Worm (Caenorhabditis elegans): ENCODE results near the gene kcc-2.
A peak's percentile ranks its signal among the peaks of the same experiment; 100 is the strongest.

kcc-2 gene

DNA sequence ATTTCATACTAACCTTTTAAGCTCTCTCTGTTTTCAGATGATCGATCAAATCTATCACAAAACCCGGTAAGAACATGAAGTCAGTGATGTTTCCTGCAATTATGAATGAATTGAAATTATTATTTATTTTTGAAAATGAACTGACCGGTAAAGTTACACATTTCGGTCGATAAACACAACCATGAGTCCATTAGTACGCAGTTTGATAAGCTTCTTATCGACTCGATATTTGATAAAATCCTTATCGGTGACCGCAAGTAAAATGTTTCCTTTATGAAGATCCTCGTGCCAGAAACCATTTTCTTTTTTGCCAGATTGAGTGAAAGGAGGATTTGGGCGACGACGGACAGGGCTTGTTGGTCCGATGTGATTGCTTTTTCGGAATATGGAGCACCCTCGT, 45.7 kb downstream of the kcc-2 start:
- no peak for TF ChIP-seq sptf-1 (tag; optimal IDR thresholded peaks at IDR 0.05)
- peak; percentile 76 for TF ChIP-seq elt-2 (tag; optimal IDR thresholded peaks at IDR 0.05)

DNA sequence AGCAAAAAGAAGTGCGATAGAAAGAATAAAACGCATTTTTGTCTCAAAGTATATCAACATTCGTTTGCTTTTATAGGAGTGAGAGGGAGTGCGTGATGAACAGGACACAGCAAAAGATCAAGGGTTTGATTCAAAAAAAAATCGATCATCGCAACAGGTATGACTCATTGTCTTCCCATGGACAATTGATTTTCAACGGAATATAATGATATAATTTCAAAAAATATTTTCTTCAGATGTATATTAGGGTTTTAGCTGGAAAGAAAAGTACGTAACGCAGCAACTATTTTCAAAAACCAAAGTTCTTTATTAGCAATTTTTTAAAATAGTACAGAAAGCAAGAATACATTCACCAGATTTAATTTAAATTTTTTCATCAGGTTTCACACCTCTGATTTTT, 51.5 kb downstream of the kcc-2 start, which contains the start of gene K08B4.7:
K08B4.7 (minus strand) TSS at position 101 of the 400 bp plus-strand sequence.
- TF ChIP-seq isw-1 (GFP tag; IDR thresholded peaks at IDR 0.05), result no peak
- no peak for TF ChIP-seq ceh-88 (GFP tag; IDR thresholded peaks at IDR 0.05)
- TF ChIP-seq blmp-1 (tag; optimal IDR thresholded peaks at IDR 0.05), result peak; percentile 24
- TF ChIP-seq tlp-1 (tag; optimal IDR thresholded peaks at IDR 0.05), result no peak
- TF ChIP-seq lir-3 (tag; optimal IDR thresholded peaks at IDR 0.05; ENCODE audit: poor library complexity), result no peak
- peak; percentile 73 for TF ChIP-seq nhr-85 (tag)

DNA sequence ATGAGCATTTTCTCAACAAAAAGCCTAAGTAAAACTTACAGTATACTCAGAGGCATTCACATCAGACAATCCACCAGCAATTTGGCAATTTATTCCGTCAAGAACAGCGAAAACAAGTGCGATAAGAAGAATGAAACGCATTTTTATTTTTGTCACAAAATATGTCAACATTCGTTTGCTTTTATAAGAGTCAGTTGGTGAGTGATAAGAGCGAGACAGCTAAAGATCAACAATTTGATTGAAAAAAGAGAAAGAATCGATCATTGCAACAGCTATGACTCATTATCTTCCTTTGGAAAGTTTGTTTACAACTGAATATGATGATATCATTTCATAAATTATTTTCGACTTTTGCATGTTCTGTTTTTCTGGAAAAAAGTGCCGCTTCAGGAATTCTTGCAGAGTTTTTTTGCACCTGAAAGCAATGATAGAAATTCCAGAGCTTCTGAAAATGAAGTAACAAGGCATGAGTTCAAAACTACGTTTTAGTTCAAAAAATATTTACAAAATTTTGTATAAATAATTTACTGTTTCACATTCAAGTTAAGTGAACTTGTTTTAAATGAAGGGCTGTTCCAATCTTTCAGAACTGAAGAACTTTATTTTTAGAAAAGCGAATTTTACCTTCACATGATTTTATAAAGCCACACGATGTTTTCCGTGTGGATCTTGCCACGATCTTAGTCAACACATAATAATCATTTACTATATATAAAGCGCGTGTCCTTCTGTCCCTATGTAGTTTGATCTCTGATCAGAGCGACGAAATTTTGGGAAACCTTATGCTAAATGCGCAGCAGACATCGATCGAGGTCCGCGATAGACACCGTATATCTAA, 52.9 kb downstream of the kcc-2 start, which contains the start of gene cpi-1:
cpi-1 (minus strand) TSS at position 204 of the 838 bp plus-strand sequence.
- peak in 2 of 6 experiments; percentile 19 to 70 for TF ChIP-seq elt-3 (tag; optimal IDR thresholded peaks at IDR 0.05)
- no peak for TF ChIP-seq zag-1 (tag; optimal IDR thresholded peaks at IDR 0.05)
- TF ChIP-seq nhr-85 (tag), result peak; percentile 17
- TF ChIP-seq lin-14 (GFP tag; optimal IDR thresholded peaks at IDR 0.05), result peak; percentile 43
- peak; percentile 21 for TF ChIP-seq blmp-1 (tag; optimal IDR thresholded peaks at IDR 0.05)
- TF ChIP-seq mab-9 (GFP tag; IDR thresholded peaks at IDR 0.05), result no peak
- TF ChIP-seq elt-2 (tag; optimal IDR thresholded peaks at IDR 0.05), result peak; percentile 3
- no peak for TF ChIP-seq rnt-1 (tag; optimal IDR thresholded peaks at IDR 0.05)
- TF ChIP-seq fkh-4 (tag; optimal IDR thresholded peaks at IDR 0.05; ENCODE audit: borderline replicate concordance), result no peak

- no peak for TF ChIP-seq pag-3 (tag; optimal IDR thresholded peaks at IDR 0.05; ENCODE audit: borderline replicate concordance, insufficient read depth)
- no peak for TF ChIP-seq fos-1 (tag; optimal IDR thresholded peaks at IDR 0.05)
- TF ChIP-seq pqm-1 (tag; optimal IDR thresholded peaks at IDR 0.05), result no peak
Observed at ce11 chrIV:6094315-6094606, 53.5 kb downstream of the kcc-2 start.

ce11 chrIV:6095357-6095858, 54.6 kb downstream of the kcc-2 start, which contains the start of gene lag-1:
Gene lag-1 (plus strand): TSS chrIV:6095407.
- TF ChIP-seq nhr-76 (tag; optimal IDR thresholded peaks at IDR 0.05) (no peak), blmp-1 (tag; optimal IDR thresholded peaks at IDR 0.05) (peak; percentile 66)

DNA sequence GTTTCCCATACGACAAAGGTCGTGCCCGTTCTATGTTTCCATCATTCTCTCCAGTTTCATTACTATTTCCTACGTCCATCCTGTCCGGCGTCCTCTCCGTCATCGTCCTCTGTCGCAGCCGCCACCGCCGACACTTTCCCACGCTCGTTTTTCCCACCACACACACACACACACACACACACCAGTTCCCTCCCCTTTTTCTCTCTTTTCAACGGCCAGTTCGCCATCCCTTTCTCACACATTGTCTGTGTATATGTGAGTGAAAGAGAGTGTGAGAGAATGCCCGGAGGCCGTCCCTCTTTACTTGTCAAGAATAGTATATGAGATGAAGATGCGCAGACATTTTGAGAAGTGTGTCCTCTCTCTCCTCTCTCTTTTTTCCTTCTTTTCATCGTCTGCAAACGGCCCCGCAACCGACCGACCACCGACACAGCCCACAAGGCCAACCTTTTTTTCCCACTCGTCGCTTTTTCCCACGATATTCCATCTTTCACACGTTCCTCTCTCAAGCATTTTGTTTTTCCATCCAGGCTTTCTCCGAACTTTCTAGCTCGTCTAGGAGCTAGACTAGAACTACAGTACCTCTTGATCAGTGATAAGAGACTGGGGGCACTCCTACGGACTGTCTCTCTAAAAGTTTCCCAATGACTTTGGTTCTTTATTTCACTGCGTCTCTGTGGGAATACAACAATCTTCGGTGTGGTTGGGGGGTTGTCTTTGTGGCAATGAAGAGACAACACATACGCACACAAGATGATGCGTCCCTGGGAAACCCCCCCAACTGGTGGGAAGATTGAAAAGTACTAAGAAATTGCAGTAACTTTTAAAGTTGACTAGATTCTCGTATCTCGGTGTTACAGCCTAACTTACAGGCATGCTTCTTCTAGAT, 56.5 kb downstream of the kcc-2 start:
- TF ChIP-seq mep-1 (tag; optimal IDR thresholded peaks at IDR 0.05), result peak; percentile 91
- peak; percentile 100 for TF ChIP-seq lin-14 (GFP tag; optimal IDR thresholded peaks at IDR 0.05)
- TF ChIP-seq pag-3 (tag; optimal IDR thresholded peaks at IDR 0.05; ENCODE audit: borderline replicate concordance, insufficient read depth), result no peak
- TF ChIP-seq egl-13 (tag; optimal IDR thresholded peaks at IDR 0.05), result no peak
- peak; percentile 92 for TF ChIP-seq nhr-71 (tag; optimal IDR thresholded peaks at IDR 0.05)
- peak; percentile 84 for TF ChIP-seq swsn-7 (tag; optimal IDR thresholded peaks at IDR 0.05)
- no peak for TF ChIP-seq nhr-12 (tag; optimal IDR thresholded peaks at IDR 0.05)
- TF ChIP-seq ceh-88 (GFP tag; IDR thresholded peaks at IDR 0.05), result no peak
- peak; percentile 29 for TF ChIP-seq lir-3 (tag; optimal IDR thresholded peaks at IDR 0.05; ENCODE audit: poor library complexity)
- no peak for TF ChIP-seq hpl-2 (GFP tag; optimal IDR thresholded peaks at IDR 0.05)
- TF ChIP-seq elt-2 (tag; optimal IDR thresholded peaks at IDR 0.05), result peak; percentile 15
- peak in 1 of 2 experiments; percentile 40 for TF ChIP-seq ztf-11 (tag; optimal IDR thresholded peaks at IDR 0.05)
- TF ChIP-seq efl-1 (optimal IDR thresholded peaks at IDR 0.05), result peak; percentile 65 to 71
- peak; percentile 31 to 92 for TF ChIP-seq efl-1 (GFP tag; optimal IDR thresholded peaks at IDR 0.05 in 1 of 2)
- TF ChIP-seq tbx-2 (tag; optimal IDR thresholded peaks at IDR 0.05), result peak; percentile 85
- TF ChIP-seq zag-1 (tag; optimal IDR thresholded peaks at IDR 0.05), result no peak
- no peak for TF ChIP-seq mef-2 (tag; optimal IDR thresholded peaks at IDR 0.05)
- peak; percentile 62 for TF ChIP-seq nhr-237 (tag; optimal IDR thresholded peaks at IDR 0.05)
- no peak for TF ChIP-seq pqm-1 (tag; optimal IDR thresholded peaks at IDR 0.05)
- no peak for TF ChIP-seq hlh-4 (tag; optimal IDR thresholded peaks at IDR 0.05)
- TF ChIP-seq unc-30 (tag; optimal IDR thresholded peaks at IDR 0.05), result no peak
- peak; percentile 77 for TF ChIP-seq rnt-1 (tag; optimal IDR thresholded peaks at IDR 0.05)
- no peak for TF ChIP-seq ceh-63 (GFP tag; optimal IDR thresholded peaks at IDR 0.05)
- TF ChIP-seq egl-27 (tag; optimal IDR thresholded peaks at IDR 0.05), result no peak
- TF ChIP-seq ets-5 (GFP tag; IDR thresholded peaks at IDR 0.05), result no peak
- TF ChIP-seq skn-1 (tag; optimal IDR thresholded peaks at IDR 0.05), result peak; percentile 71
- no peak for TF ChIP-seq ceh-90 (tag; optimal IDR thresholded peaks at IDR 0.05)

Data from whole organism, L1 larva.